Worm (Caenorhabditis elegans): Measurements from ENCODE around the gene sri-6.

The sri-6 gene

ce11 chrV:13176117-13176753 is 9.2 kb upstream of the sri-6 start, which contains the start of gene him-17 (continued):
- no peak for TF ChIP-seq T20F7.1 (GFP tag; optimal IDR thresholded peaks at IDR 0.05)
- TF ChIP-seq daf-19 (GFP tag; conservative IDR thresholded peaks at IDR 0.05) = 0 out of 2 replicates have a peak, but pooled peaks have one; percentile 22
- peak; percentile 62 for TF ChIP-seq dve-1 (tag; optimal IDR thresholded peaks at IDR 0.05; ENCODE audit: insufficient read depth)
- TF ChIP-seq daf-12 (tag; optimal IDR thresholded peaks at IDR 0.05) = no peak
- TF ChIP-seq D1046.2 (GFP tag; IDR thresholded peaks at IDR 0.05) = no peak
- TF ChIP-seq egl-43 (GFP tag; IDR thresholded peaks at IDR 0.05) = no peak
- no peak for TF ChIP-seq Y75B8A.6 (GFP tag; IDR thresholded peaks at IDR 0.05)
- TF ChIP-seq zfp-2 (tag; optimal IDR thresholded peaks at IDR 0.05) = no peak
- TF ChIP-seq Y5F2A.4 (GFP tag; optimal IDR thresholded peaks at IDR 0.05) = no peak
- TF ChIP-seq nhr-77 (tag; optimal IDR thresholded peaks at IDR 0.05) = no peak
- peak; percentile 7 for TF ChIP-seq rbr-2 (tag; optimal IDR thresholded peaks at IDR 0.05)
- no peak for TF ChIP-seq jun-1 (tag; optimal IDR thresholded peaks at IDR 0.05)
- TF ChIP-seq ctbp-1 (GFP tag; IDR thresholded peaks at IDR 0.05) = no peak
- no peak for TF ChIP-seq lim-7 (GFP tag; IDR thresholded peaks at IDR 0.05)
- no peak for TF ChIP-seq mxl-2 (GFP tag; conservative IDR thresholded peaks at IDR 0.05)
- no peak for TF ChIP-seq ZK546.5 (tag; optimal IDR thresholded peaks at IDR 0.05)
- TF ChIP-seq duxl-1 (tag; optimal IDR thresholded peaks at IDR 0.05; ENCODE audit: poor library complexity) = peak; percentile 37
- TF ChIP-seq mes-2 (tag; optimal IDR thresholded peaks at IDR 0.05; ENCODE audit: poor library complexity, severe bottlenecking) = peak; percentile 88
- no peak for TF ChIP-seq nhr-111 (GFP tag; optimal IDR thresholded peaks at IDR 0.05)
- peak; percentile 34 for TF ChIP-seq lin-38 (GFP tag; IDR thresholded peaks at IDR 0.05)
- TF ChIP-seq spr-3 (GFP tag; optimal IDR thresholded peaks at IDR 0.05) = no peak
- TF ChIP-seq ceh-28 (tag; optimal IDR thresholded peaks at IDR 0.05) = no peak
- peak; percentile 30 for TF ChIP-seq aha-1 (tag)

- no peak for TF ChIP-seq attf-4 (tag; optimal IDR thresholded peaks at IDR 0.05)
- TF ChIP-seq aha-1 (tag) = peak; percentile 17
- no peak for TF ChIP-seq unc-39 (tag; optimal IDR thresholded peaks at IDR 0.05)
- TF ChIP-seq F37D6.2 (tag; optimal IDR thresholded peaks at IDR 0.05) = no peak
- no peak for TF ChIP-seq ctbp-1 (GFP tag; IDR thresholded peaks at IDR 0.05)
- peak in 1 of 2 experiments; percentile 96 for TF ChIP-seq unc-62 (GFP tag; optimal IDR thresholded peaks at IDR 0.05 in 1 of 2)
- TF ChIP-seq unc-62 (tag; optimal IDR thresholded peaks at IDR 0.05) = no peak
- no peak for TF ChIP-seq nhr-237 (tag; optimal IDR thresholded peaks at IDR 0.05)
These were observed 8.7 kb upstream of the sri-6 start for ce11 chrV:13176814-13177213.

ce11 chrV:13179986-13180591 is 5.4 kb upstream of the sri-6 start, which contains the start of gene cni-1:
Gene cni-1 (plus strand): TSS chrV:13180330.
- no peak for TF ChIP-seq nhr-76 (tag; optimal IDR thresholded peaks at IDR 0.05)
- peak; percentile 52 for TF ChIP-seq ama-1 (optimal IDR thresholded peaks at IDR 0.05)
- no peak for TF ChIP-seq F10B5.3 (tag; optimal IDR thresholded peaks at IDR 0.05)
- TF ChIP-seq madf-9 (GFP tag; conservative IDR thresholded peaks at IDR 0.05) = no peak
- TF ChIP-seq nhr-11 (tag; optimal IDR thresholded peaks at IDR 0.05) = no peak
- peak in 1 of 2 experiments; percentile 95 for TF ChIP-seq unc-62 (GFP tag; optimal IDR thresholded peaks at IDR 0.05 in 1 of 2)
- TF ChIP-seq unc-62 (tag; optimal IDR thresholded peaks at IDR 0.05) = no peak
- no peak for TF ChIP-seq lir-3 (tag; optimal IDR thresholded peaks at IDR 0.05)
- no peak for TF ChIP-seq mes-2 (tag; optimal IDR thresholded peaks at IDR 0.05; ENCODE audit: poor library complexity, severe bottlenecking)
- no peak for TF ChIP-seq Y48G9A.11 (GFP tag; IDR thresholded peaks at IDR 0.05)

- peak; percentile 77 for TF ChIP-seq aha-1 (tag)
- TF ChIP-seq php-3 (GFP tag; IDR thresholded peaks at IDR 0.05) = no peak
- TF ChIP-seq F37D6.2 (tag; optimal IDR thresholded peaks at IDR 0.05) = no peak
- no peak for TF ChIP-seq gei-8 (GFP tag; optimal IDR thresholded peaks at IDR 0.05)
- TF ChIP-seq mep-1 (tag; optimal IDR thresholded peaks at IDR 0.05) = no peak
These were observed 4.0 kb upstream of the sri-6 start for ce11 chrV:13181450-13181849.
